Fruit fly (Drosophila melanogaster): ENCODE results near the gene U2af38.

U2af38 gene

dm6 chr2L:283071-283482 is 11.4 kb downstream of the U2af38 start, which contains the start of gene CG11601 (continued):
- TF ChIP-seq scrt (GFP tag; optimal IDR thresholded peaks at IDR 0.05) (no peak), Xbp1 (GFP tag; optimal IDR thresholded peaks at IDR 0.05) (peak; percentile 30), crol (GFP tag; IDR thresholded peaks at IDR 0.05) (no peak), MTF-1 (GFP tag; optimal IDR thresholded peaks at IDR 0.05; ENCODE audit: borderline replicate concordance) (no peak), lmd (GFP tag; IDR thresholded peaks at IDR 0.05) (peak; percentile 41; the same call in 1 of the 2 replicates), aop (GFP tag; IDR thresholded peaks at IDR 0.05) (no peak), CG4424 (GFP tag; optimal IDR thresholded peaks at IDR 0.05) (no peak), H15 (GFP tag; IDR thresholded peaks at IDR 0.05) (no peak), Sry-β (GFP tag; optimal IDR thresholded peaks at IDR 0.05) (peak; percentile 88), Poxn (GFP tag; IDR thresholded peaks at IDR 0.05) (no peak), seq (GFP tag; IDR thresholded peaks at IDR 0.05) (no peak), CG11456 (GFP tag; IDR thresholded peaks at IDR 0.05) (peak; percentile 53; the same call in 1 of the 3 replicates), pzg (GFP tag; optimal IDR thresholded peaks at IDR 0.05) (peak; percentile 71), grn (GFP tag; optimal IDR thresholded peaks at IDR 0.05) (no peak), pnt (GFP tag; optimal IDR thresholded peaks at IDR 0.05) (peak; percentile 0), CG10267 (tag; optimal IDR thresholded peaks at IDR 0.05) (no peak), CG1647 (GFP tag; optimal IDR thresholded peaks at IDR 0.05) (no peak), CG9797 (GFP tag; optimal IDR thresholded peaks at IDR 0.05) (peak; percentile 14), sna (GFP tag; IDR thresholded peaks at IDR 0.05; ENCODE audit: partially characterized antibody) (0 out of 2 replicates have a peak, but pooled peaks have one; percentile 11), Ada2b (GFP tag; IDR thresholded peaks at IDR 0.05) (no peak), klu (GFP tag; IDR thresholded peaks at IDR 0.05) (no peak), CG15269 (tag; optimal IDR thresholded peaks at IDR 0.05) (no peak), insv (GFP tag; optimal IDR thresholded peaks at IDR 0.05) (no peak), CG3163 (GFP tag; optimal IDR thresholded peaks at IDR 0.05) (no peak)

DNA sequence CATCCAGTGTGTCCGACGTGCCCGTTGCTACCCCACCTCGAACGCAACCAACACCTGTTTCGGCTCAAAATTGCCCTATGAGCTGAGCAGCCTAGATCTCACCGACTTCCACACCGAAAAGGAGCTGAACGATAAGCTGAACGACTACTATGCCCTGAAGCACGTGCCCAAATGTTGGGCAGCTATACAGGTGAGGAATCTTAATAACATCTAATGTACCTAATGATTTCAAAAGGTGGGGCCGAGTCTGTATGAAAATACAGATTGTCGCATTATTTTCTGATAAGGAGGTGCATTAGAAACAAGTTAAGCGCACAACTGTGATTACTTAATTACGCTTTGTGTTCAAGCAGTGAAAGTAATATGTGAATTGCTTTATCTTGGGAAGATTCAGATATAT is 16.3 kb downstream of the U2af38 start, which contains the start of gene CG17078:
Gene CG17078 (minus strand): TSS at position 101 of the 400 bp plus-strand sequence.
- no peak for TF ChIP-seq Neu2 (GFP tag; optimal IDR thresholded peaks at IDR 0.05; ENCODE audit: borderline replicate concordance)
- 0 out of 3 replicates have a peak, but pooled peaks have one; percentile 4 for TF ChIP-seq mld (GFP tag; IDR thresholded peaks at IDR 0.05; ENCODE audit: partially characterized antibody)

- TF ChIP-seq danr (GFP tag; IDR thresholded peaks at IDR 0.05) (no peak), YL-1 (GFP tag; optimal IDR thresholded peaks at IDR 0.05) (peak; percentile 79), Mes4 (GFP tag; optimal IDR thresholded peaks at IDR 0.05) (peak; percentile 29), CG17359 (tag; optimal IDR thresholded peaks at IDR 0.05) (no peak), jing (GFP tag; optimal IDR thresholded peaks at IDR 0.05) (no peak), CG12071 (GFP tag; optimal IDR thresholded peaks at IDR 0.05) (no peak), CG4617 (GFP tag; optimal IDR thresholded peaks at IDR 0.05; ENCODE audit: borderline replicate concordance) (peak; percentile 51), ranshi (GFP tag; IDR thresholded peaks at IDR 0.05) (no peak), CG2875 (GFP tag; optimal IDR thresholded peaks at IDR 0.05) (no peak), aop (GFP tag; IDR thresholded peaks at IDR 0.05) (no peak), CG2202 (tag; optimal IDR thresholded peaks at IDR 0.05) (no peak), esg (GFP tag; conservative IDR thresholded peaks at IDR 0.05) (no peak), bsh (GFP tag; optimal IDR thresholded peaks at IDR 0.05) (peak in 1 of 2 experiments; percentile 3), Six4 (GFP tag; optimal IDR thresholded peaks at IDR 0.05) (no peak), Ssrp (tag; optimal IDR thresholded peaks at IDR 0.05) (no peak), Bdp1 (GFP tag; optimal IDR thresholded peaks at IDR 0.05) (no peak), inv (GFP tag; IDR thresholded peaks at IDR 0.05; ENCODE audit: partially characterized antibody) (peak; percentile 81), CG7963 (GFP tag; IDR thresholded peaks at IDR 0.05; ENCODE audit: partially characterized antibody) (peak; percentile 73), CG9437 (GFP tag; optimal IDR thresholded peaks at IDR 0.05) (peak; percentile 36), pfk (GFP tag; optimal IDR thresholded peaks at IDR 0.05) (no peak), CG16815 (GFP tag; optimal IDR thresholded peaks at IDR 0.05) (no peak), usp (GFP tag; optimal IDR thresholded peaks at IDR 0.05) (no peak), CG9727 (GFP tag; optimal IDR thresholded peaks at IDR 0.05) (peak; percentile 47)
Measured at dm6 chr2L:277122-277671, 17.3 kb downstream of the U2af38 start, which contains the start of gene smo. Gene smo (plus strand): TSS chr2L:277582.
